Fruit fly (Drosophila melanogaster) Kc167 (cell line): ENCODE measurements around the gene CG9674.

Experiments
- Myc ChIP-seq: fragments of >200 bp; optimal IDR thresholded peaks from 2 replicates; lab custom pipeline; 2017; ENCODE audit warnings: missing external identifiers
- Sin3A ChIP-seq: fragments of >200 bp; optimal IDR thresholded peaks from 2 replicates; lab custom pipeline; 2018; ENCODE audit warnings: missing external identifiers
- h ChIP-seq: fragments of >200 bp; optimal IDR thresholded peaks from 3 replicates; lab custom pipeline; 2018; ENCODE audit warnings: missing external identifiers
- insv ChIP-seq: fragments of >200 bp; optimal IDR thresholded peaks from 3 replicates; lab custom pipeline; 2018; ENCODE audit warnings: missing external identifiers
- psq ChIP-seq: fragments of >200 bp; optimal IDR thresholded peaks from 2 replicates; lab custom pipeline; 2017; ENCODE audit warnings: missing external identifiers
- ttk ChIP-seq: sonication (Bioruptor generic); optimal IDR thresholded peaks from 2 replicates; lab custom pipeline; 2017; ENCODE audit warnings: missing external identifiers

CG9674 gene

dm6 chr3L:16807558-16807957 lies at the start of gene CG9674:
CG9674 (minus strand) TSS chr3L:16807731.
- TF ChIP-seq Sin3A (lab: Kevin White, UChicago) (no peak), ttk (no peak), h (no peak), Myc (lab: Kevin White, UChicago) (no peak), insv (lab: Kevin White, UChicago) (no peak), psq (lab: Kevin White, UChicago) (no peak)

dm6 chr3L:16855287-16855686 lies 47.8 kb upstream of the CG9674 start:
- TF ChIP-seq ttk (no peak), h (no peak), Myc (lab: Kevin White, UChicago) (no peak), insv (lab: Kevin White, UChicago) (no peak), psq (lab: Kevin White, UChicago) (no peak), Sin3A (lab: Kevin White, UChicago) (no peak)

dm6 chr3L:16854387-16855033 lies 47.0 kb upstream of the CG9674 start:
- TF ChIP-seq Myc (lab: Kevin White, UChicago): no peak
- TF ChIP-seq insv (lab: Kevin White, UChicago): no peak
- TF ChIP-seq h: no peak
- TF ChIP-seq psq (lab: Kevin White, UChicago): no peak
- TF ChIP-seq ttk: no peak
- no peak for TF ChIP-seq Sin3A (lab: Kevin White, UChicago)

dm6 chr3L:16853533-16854386 lies 46.2 kb upstream of the CG9674 start, which contains the start of gene sina:
sina (plus strand) TSS chr3L:16853751.
- no peak for TF ChIP-seq ttk
- no peak for TF ChIP-seq insv (lab: Kevin White, UChicago)
- no peak for TF ChIP-seq psq (lab: Kevin White, UChicago)
- no peak for TF ChIP-seq Sin3A (lab: Kevin White, UChicago)
- TF ChIP-seq h: no peak
- no peak for TF ChIP-seq Myc (lab: Kevin White, UChicago)

- TF ChIP-seq psq (lab: Kevin White, UChicago): no peak
- TF ChIP-seq h: no peak
- TF ChIP-seq ttk: no peak
- no peak for TF ChIP-seq Sin3A (lab: Kevin White, UChicago)
- no peak for TF ChIP-seq insv (lab: Kevin White, UChicago)
- TF ChIP-seq Myc (lab: Kevin White, UChicago): no peak
Measured at dm6 chr3L:16851566-16851965, 44.0 kb upstream of the CG9674 start.

DNA sequence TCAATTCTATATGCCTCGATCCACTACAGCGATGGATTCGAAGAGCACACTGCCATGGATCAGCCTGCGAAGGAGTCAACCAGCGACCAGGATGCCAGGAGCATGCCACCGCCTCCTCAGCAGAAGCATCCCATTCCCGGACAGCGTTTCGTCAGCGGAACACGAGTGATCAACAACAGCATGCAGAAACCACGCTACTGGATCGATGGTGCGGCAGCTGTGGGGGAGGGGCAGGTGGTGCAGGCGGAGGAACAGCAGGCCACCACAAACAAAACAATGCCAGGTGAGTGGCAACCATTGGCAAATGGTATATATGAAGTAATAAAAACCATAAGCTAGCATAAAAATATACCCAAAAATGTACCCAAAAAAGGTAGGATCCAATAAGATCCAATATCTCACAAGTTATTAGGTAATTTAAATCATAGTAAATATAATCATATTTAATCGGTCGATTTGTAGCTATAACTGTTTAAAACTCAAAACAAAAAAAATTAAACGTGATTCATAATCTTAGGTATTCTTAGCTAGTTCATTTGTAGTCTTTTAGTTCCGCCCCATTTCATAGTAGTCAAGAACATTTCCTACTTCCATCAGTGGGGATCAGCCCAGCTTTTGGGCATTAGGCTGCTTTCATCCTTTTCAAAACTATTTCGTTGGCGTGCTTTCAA lies 38.2 kb upstream of the CG9674 start, which contains the start of gene CG32161:
CG32161 (plus strand) TSS at position 621 of the 671 bp plus-strand sequence.
- no peak for TF ChIP-seq insv (lab: Kevin White, UChicago)
- TF ChIP-seq Sin3A (lab: Kevin White, UChicago): no peak
- no peak for TF ChIP-seq psq (lab: Kevin White, UChicago)
- TF ChIP-seq Myc (lab: Kevin White, UChicago): no peak
- no peak for TF ChIP-seq h
- TF ChIP-seq ttk: no peak

DNA sequence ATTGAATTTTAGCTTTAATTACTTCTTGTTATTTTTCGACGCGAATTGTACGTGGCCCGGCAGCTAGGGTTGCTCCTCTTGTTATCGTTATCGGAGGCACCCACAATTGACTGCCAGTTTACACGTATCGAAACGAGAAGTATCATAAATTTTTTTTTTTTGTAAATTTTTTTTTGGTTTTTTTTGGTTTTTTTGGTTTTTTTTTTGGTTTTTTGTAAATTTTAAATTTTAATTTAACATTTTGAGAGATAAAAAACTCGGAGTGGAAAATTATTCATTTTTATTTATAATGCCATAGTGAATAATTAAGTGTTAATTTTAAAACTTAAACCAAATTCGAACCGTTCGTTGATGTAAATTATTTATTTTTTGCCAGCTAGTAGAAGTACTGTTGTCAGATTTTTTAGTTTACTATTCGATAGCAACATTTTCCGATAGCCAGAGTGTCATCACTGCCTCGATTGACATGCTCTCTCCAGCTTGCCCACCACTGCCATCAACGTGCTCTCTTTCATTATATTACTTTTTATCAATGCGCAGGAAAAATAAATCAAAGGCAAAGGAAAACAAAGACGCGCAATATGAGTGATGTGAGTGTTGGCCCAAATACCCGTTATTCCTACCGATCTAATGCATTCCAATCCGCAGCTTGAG lies 37.5 kb upstream of the CG9674 start, which contains the start of the genes kud and Zcchc7:
kud (minus strand) TSS at position 72 of the 654 bp plus-strand sequence.
Zcchc7 (plus strand) TSS at position 467 of the 654 bp plus-strand sequence.
- TF ChIP-seq psq (lab: Kevin White, UChicago) (no peak), h (no peak), insv (lab: Kevin White, UChicago) (no peak), Myc (lab: Kevin White, UChicago) (no peak)

dm6 chr3L:16842952-16843351 lies 35.4 kb upstream of the CG9674 start:
- TF ChIP-seq psq (lab: Kevin White, UChicago) (no peak), Sin3A (lab: Kevin White, UChicago) (no peak), Myc (lab: Kevin White, UChicago) (no peak), ttk (no peak), insv (lab: Kevin White, UChicago) (no peak), h (no peak)

- no peak for TF ChIP-seq h
- no peak for TF ChIP-seq Myc (lab: Kevin White, UChicago)
- no peak for TF ChIP-seq insv (lab: Kevin White, UChicago)
- no peak for TF ChIP-seq ttk
- no peak for TF ChIP-seq Sin3A (lab: Kevin White, UChicago)
- no peak for TF ChIP-seq psq (lab: Kevin White, UChicago)
Measured at dm6 chr3L:16842087-16842567, 34.6 kb upstream of the CG9674 start, which contains the start of gene TSG101. TSG101 (plus strand) TSS chr3L:16842294.

- TF ChIP-seq insv (lab: Kevin White, UChicago): no peak
- no peak for TF ChIP-seq ttk
- no peak for TF ChIP-seq psq (lab: Kevin White, UChicago)
- no peak for TF ChIP-seq Myc (lab: Kevin White, UChicago)
- no peak for TF ChIP-seq h
- no peak for TF ChIP-seq Sin3A (lab: Kevin White, UChicago)
Measured at dm6 chr3L:16840540-16840939, 33.0 kb upstream of the CG9674 start.

DNA sequence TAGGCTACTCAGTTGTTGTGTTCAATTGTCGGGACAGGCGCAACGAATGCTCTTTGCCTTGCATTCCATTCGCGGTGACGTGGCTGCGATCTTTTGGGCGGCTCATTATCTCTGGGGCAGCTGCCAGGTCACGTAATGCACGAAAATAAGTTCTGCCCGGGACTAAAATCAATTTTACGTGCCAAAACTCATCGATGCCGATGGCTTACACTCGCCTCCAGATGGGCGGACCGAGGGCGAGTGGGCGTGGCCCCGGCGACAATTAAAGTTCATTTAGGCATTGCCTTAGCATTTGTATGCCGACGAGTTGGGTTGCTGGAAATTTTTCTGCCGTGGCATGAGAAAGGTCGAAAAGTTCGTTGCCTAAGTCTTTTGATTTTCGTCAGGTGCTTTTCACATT lies 29.2 kb upstream of the CG9674 start:
- TF ChIP-seq Sin3A (lab: Kevin White, UChicago) (no peak), psq (lab: Kevin White, UChicago) (no peak), ttk (no peak), Myc (lab: Kevin White, UChicago) (no peak), h (no peak), insv (lab: Kevin White, UChicago) (no peak)
